Fruit fly (Drosophila melanogaster) whole organism, embryonic: Measurements from ENCODE around the gene Tcs4.

Experiments
- Abd-B ChIP-seq: fragments of 200-800 bp; sonication (Bioruptor generic); optimal IDR thresholded peaks from 2 replicates; lab custom pipeline; 2018; ENCODE audit warnings: missing biosample characterization, mild to moderate bottlenecking, missing genetic modification characterization, moderate library complexity
- Adf1 ChIP-seq: fragments of 200-800 bp; sonication (Bioruptor generic); IDR thresholded peaks from 2 replicates; pipeline ENCODE4 v1.3.6; 2022; ENCODE audit warnings: missing biosample characterization, missing genetic modification characterization
- Bteb2 ChIP-seq: fragments of 200-800 bp; sonication (Bioruptor generic); optimal IDR thresholded peaks from 2 replicates; lab custom pipeline; 2016; ENCODE audit warnings: missing biosample characterization, missing genetic modification characterization
- CG10209 ChIP-seq: fragments of 200-800 bp; sonication (Bioruptor generic); optimal IDR thresholded peaks from 3 replicates; lab custom pipeline; 2017; ENCODE audit warnings: missing biosample characterization, mild to moderate bottlenecking, missing genetic modification characterization, missing genetic modification reagents
- CG10267 ChIP-seq: fragments of 200-800 bp; sonication (Bioruptor generic); optimal IDR thresholded peaks from 2 replicates; lab custom pipeline; 2018; ENCODE audit warnings: missing biosample characterization, mild to moderate bottlenecking, missing genetic modification characterization, moderate library complexity
- CG12659 ChIP-seq: fragments of 200-800 bp; sonication (Bioruptor generic); optimal IDR thresholded peaks from 3 replicates; lab custom pipeline; 2017; ENCODE audit warnings: mild to moderate bottlenecking, missing biosample characterization, missing genetic modification reagents, missing genetic modification characterization
- CG15011 ChIP-seq: fragments of 200-800 bp; sonication (Bioruptor generic); optimal IDR thresholded peaks from 3 replicates; lab custom pipeline; 2018; ENCODE audit warnings: missing biosample characterization, mild to moderate bottlenecking, missing genetic modification characterization
- CG16815 ChIP-seq: fragments of 200-800 bp; sonication (Bioruptor generic); optimal IDR thresholded peaks from 3 replicates; lab custom pipeline; 2017; ENCODE audit warnings: missing biosample characterization, mild to moderate bottlenecking, missing genetic modification characterization
- CG33557 ChIP-seq: fragments of 200-800 bp; sonication (Bioruptor generic); optimal IDR thresholded peaks from 2 replicates; lab custom pipeline; 2019; ENCODE audit warnings: missing biosample characterization, mild to moderate bottlenecking, missing genetic modification characterization, moderate library complexity
- CG34376 ChIP-seq: fragments of 200-800 bp; sonication (Bioruptor generic); optimal IDR thresholded peaks from 2 replicates; lab custom pipeline; 2018; ENCODE audit warnings: missing biosample characterization, mild to moderate bottlenecking, missing genetic modification characterization
- CG4282 ChIP-seq: fragments of 200-800 bp; sonication (Bioruptor generic); optimal IDR thresholded peaks from 2 replicates; lab custom pipeline; 2016; ENCODE audit warnings: missing biosample characterization, missing genetic modification characterization
- CG4360 ChIP-seq: fragments of 200-800 bp; sonication (Bioruptor generic); IDR thresholded peaks from 2 replicates; pipeline ENCODE4 v1.3.6; 2022; ENCODE audit warnings: missing biosample characterization, missing genetic modification characterization
- CG6272 ChIP-seq: fragments of 200-800 bp; sonication (Bioruptor generic); IDR thresholded peaks from 2 replicates; pipeline ENCODE4 v1.3.6; 2022; ENCODE audit warnings: missing biosample characterization, missing genetic modification characterization
- CG6683 ChIP-seq: fragments of 200-800 bp; sonication (Bioruptor generic); optimal IDR thresholded peaks from 2 replicates; lab custom pipeline; 2017; ENCODE audit warnings: missing biosample characterization, mild to moderate bottlenecking, missing genetic modification characterization, missing genetic modification reagents
- CG7786 ChIP-seq: fragments of 200-800 bp; sonication (Bioruptor generic); optimal IDR thresholded peaks from 2 replicates; lab custom pipeline; 2016; ENCODE audit warnings: missing biosample characterization, missing genetic modification characterization
- CG8290 ChIP-seq, 3 experiments: fragments of 200-800 bp; sonication (Bioruptor generic); optimal IDR thresholded peaks; 2 replicates each; lab custom pipeline; 2016 to 2019; ENCODE audit warnings: missing biosample characterization in 3 of 3, missing genetic modification characterization in 3 of 3, mild to moderate bottlenecking in 2 of 3, moderate library complexity in 1 of 3
- CrebB ChIP-seq: fragments of 200-800 bp; sonication (Bioruptor generic); optimal IDR thresholded peaks from 3 replicates; lab custom pipeline; 2018; ENCODE audit warnings: missing biosample characterization, mild to moderate bottlenecking, missing genetic modification characterization
- Dbx ChIP-seq: fragments of 200-800 bp; sonication (Bioruptor generic); IDR thresholded peaks from 3 replicates; pipeline ENCODE4 v1.3.6; 2022; ENCODE audit warnings: missing biosample characterization, missing genetic modification characterization
- Ets65A ChIP-seq: fragments of 200-800 bp; sonication (Bioruptor generic); peaks from one replicate; lab custom pipeline; 2016; ENCODE audit warnings: missing biosample characterization, missing genetic modification characterization
- Hmr ChIP-seq: fragments of 200-800 bp; sonication (Bioruptor generic); optimal IDR thresholded peaks from 3 replicates; lab custom pipeline; 2017; ENCODE audit warnings: mild to moderate bottlenecking, missing biosample characterization, missing genetic modification reagents, missing genetic modification characterization
- Hsf ChIP-seq: fragments of 200-800 bp; sonication (Bioruptor generic); optimal IDR thresholded peaks from 3 replicates; lab custom pipeline; 2016; ENCODE audit warnings: missing biosample characterization, missing genetic modification characterization
- Meics ChIP-seq: fragments of 200-800 bp; sonication (Bioruptor generic); optimal IDR thresholded peaks from 2 replicates; lab custom pipeline; 2017; ENCODE audit warnings: missing biosample characterization, mild to moderate bottlenecking, missing genetic modification characterization
- NK7.1 ChIP-seq: fragments of 200-800 bp; sonication (Bioruptor generic); optimal IDR thresholded peaks from 3 replicates; lab custom pipeline; 2016; ENCODE audit warnings: missing biosample characterization, missing genetic modification characterization
- Oli ChIP-seq: fragments of 200-800 bp; sonication (Bioruptor generic); optimal IDR thresholded peaks from 2 replicates; lab custom pipeline; 2018; ENCODE audit warnings: missing biosample characterization, mild to moderate bottlenecking, missing genetic modification characterization, moderate library complexity
- Opbp ChIP-seq: fragments of 200-800 bp; sonication (Bioruptor generic); IDR thresholded peaks from 3 replicates; pipeline ENCODE4 v1.3.6; 2022; ENCODE audit warnings: missing biosample characterization, missing genetic modification characterization; ENCODE audit not compliant: partially characterized antibody
- Rx ChIP-seq: fragments of 200-800 bp; sonication (Bioruptor generic); IDR thresholded peaks from 2 replicates; pipeline ENCODE4 v1.3.6; 2022; ENCODE audit warnings: missing biosample characterization, missing genetic modification characterization
- abd-A ChIP-seq: fragments of 200-800 bp; sonication (Bioruptor generic); optimal IDR thresholded peaks from 3 replicates; lab custom pipeline; 2019; ENCODE audit warnings: missing biosample characterization, mild to moderate bottlenecking, missing genetic modification characterization, moderate library complexity
- az2 ChIP-seq: fragments of 200-800 bp; sonication (Bioruptor generic); optimal IDR thresholded peaks from 3 replicates; lab custom pipeline; 2016; ENCODE audit warnings: missing biosample characterization, missing genetic modification characterization
- bigmax ChIP-seq: fragments of 200-800 bp; sonication (Bioruptor generic); optimal IDR thresholded peaks from 2 replicates; lab custom pipeline; 2018; ENCODE audit warnings: missing biosample characterization, mild to moderate bottlenecking, missing genetic modification characterization
- corto ChIP-seq: fragments of 200-800 bp; sonication (Bioruptor generic); optimal IDR thresholded peaks from 2 replicates; lab custom pipeline; 2016; ENCODE audit warnings: missing biosample characterization, mild to moderate bottlenecking, missing genetic modification characterization, moderate library complexity
- crc ChIP-seq: fragments of 200-800 bp; sonication (Bioruptor generic); optimal IDR thresholded peaks from 2 replicates; lab custom pipeline; 2016; ENCODE audit warnings: missing biosample characterization, missing genetic modification characterization
- cwo ChIP-seq: fragments of 200-800 bp; sonication (Bioruptor generic); optimal IDR thresholded peaks from 3 replicates; lab custom pipeline; 2017; ENCODE audit warnings: missing biosample characterization, missing genetic modification characterization, mild to moderate bottlenecking, moderate library complexity, missing genetic modification reagents
- da ChIP-seq: fragments of 200-800 bp; sonication (Bioruptor generic); optimal IDR thresholded peaks from 2 replicates; lab custom pipeline; 2016; ENCODE audit warnings: missing biosample characterization, missing genetic modification characterization
- danr ChIP-seq: fragments of 200-800 bp; sonication (Bioruptor generic); IDR thresholded peaks from 2 replicates; pipeline ENCODE4 v1.3.6; 2022; ENCODE audit warnings: missing biosample characterization, missing genetic modification characterization
- dm ChIP-seq: fragments of 200-800 bp; sonication (Bioruptor generic); optimal IDR thresholded peaks from 3 replicates; lab custom pipeline; 2016; ENCODE audit warnings: missing biosample characterization, missing genetic modification characterization
- dysf ChIP-seq: fragments of 200-800 bp; sonication (Bioruptor generic); IDR thresholded peaks from 3 replicates; pipeline ENCODE4 v1.3.6; 2022; ENCODE audit warnings: missing biosample characterization, missing genetic modification characterization
- gsb-n ChIP-seq: fragments of 200-800 bp; sonication (Bioruptor generic); optimal IDR thresholded peaks from 3 replicates; lab custom pipeline; 2018; ENCODE audit warnings: missing biosample characterization, mild to moderate bottlenecking, missing genetic modification characterization
- hb ChIP-seq: fragments of 200-800 bp; sonication (Bioruptor generic); IDR thresholded peaks from 3 replicates; pipeline ENCODE4 v1.3.6; 2022; ENCODE audit warnings: missing biosample characterization, missing genetic modification characterization; ENCODE audit not compliant: partially characterized antibody
- kni ChIP-seq: fragments of 200-800 bp; sonication (Bioruptor generic); optimal IDR thresholded peaks from 3 replicates; lab custom pipeline; 2017; ENCODE audit warnings: mild to moderate bottlenecking, missing biosample characterization, missing genetic modification reagents, missing genetic modification characterization
- nmo ChIP-seq: fragments of 200-800 bp; sonication (Bioruptor generic); optimal IDR thresholded peaks from 2 replicates; lab custom pipeline; 2018; ENCODE audit warnings: missing biosample characterization, mild to moderate bottlenecking, missing genetic modification characterization, moderate library complexity
- peb ChIP-seq: fragments of 200-800 bp; sonication (Bioruptor generic); IDR thresholded peaks from 2 replicates; pipeline ENCODE4 v1.3.6; 2022; ENCODE audit warnings: missing biosample characterization, missing genetic modification characterization
- pnt ChIP-seq: fragments of 200-800 bp; sonication (Bioruptor generic); optimal IDR thresholded peaks from 3 replicates; lab custom pipeline; 2016; ENCODE audit warnings: missing biosample characterization, missing genetic modification characterization
- ro ChIP-seq: fragments of 200-800 bp; sonication (Bioruptor generic); IDR thresholded peaks from 2 replicates; pipeline ENCODE4 v1.3.6; 2022; ENCODE audit warnings: missing biosample characterization, missing genetic modification characterization
- sd ChIP-seq: fragments of 200-800 bp; sonication (Bioruptor generic); optimal IDR thresholded peaks from 3 replicates; lab custom pipeline; 2018; ENCODE audit warnings: missing biosample characterization, mild to moderate bottlenecking, missing genetic modification characterization, moderate library complexity
- sob ChIP-seq: fragments of 200-800 bp; sonication (Bioruptor generic); IDR thresholded peaks from 2 replicates; pipeline ENCODE4 v1.3.6; 2022; ENCODE audit warnings: missing biosample characterization, missing genetic modification characterization
- sr ChIP-seq: fragments of 200-800 bp; sonication (Bioruptor generic); IDR thresholded peaks from 3 replicates; pipeline ENCODE4 v1.3.6; 2022; ENCODE audit warnings: missing biosample characterization, missing genetic modification characterization
- sug ChIP-seq: fragments of 200-800 bp; optimal IDR thresholded peaks from 2 replicates; lab custom pipeline; 2019; ENCODE audit warnings: missing biosample characterization, mild to moderate bottlenecking, missing genetic modification characterization, moderate library complexity
- tgo ChIP-seq: fragments of 200-800 bp; sonication (Bioruptor generic); IDR thresholded peaks from 3 replicates; pipeline ENCODE4 v1.3.6; 2022; ENCODE audit warnings: missing biosample characterization, missing genetic modification characterization
- tna ChIP-seq: fragments of 200-800 bp; sonication (Bioruptor generic); IDR thresholded peaks from 2 replicates; pipeline ENCODE4 v1.3.6; 2022; ENCODE audit warnings: missing biosample characterization, missing genetic modification characterization; ENCODE audit not compliant: partially characterized antibody
- vvl ChIP-seq: fragments of 200-800 bp; sonication (Bioruptor generic); IDR thresholded peaks from 2 replicates; pipeline ENCODE4 v1.3.6; 2022; ENCODE audit warnings: missing biosample characterization, missing genetic modification characterization

The Tcs4 gene

DNA sequence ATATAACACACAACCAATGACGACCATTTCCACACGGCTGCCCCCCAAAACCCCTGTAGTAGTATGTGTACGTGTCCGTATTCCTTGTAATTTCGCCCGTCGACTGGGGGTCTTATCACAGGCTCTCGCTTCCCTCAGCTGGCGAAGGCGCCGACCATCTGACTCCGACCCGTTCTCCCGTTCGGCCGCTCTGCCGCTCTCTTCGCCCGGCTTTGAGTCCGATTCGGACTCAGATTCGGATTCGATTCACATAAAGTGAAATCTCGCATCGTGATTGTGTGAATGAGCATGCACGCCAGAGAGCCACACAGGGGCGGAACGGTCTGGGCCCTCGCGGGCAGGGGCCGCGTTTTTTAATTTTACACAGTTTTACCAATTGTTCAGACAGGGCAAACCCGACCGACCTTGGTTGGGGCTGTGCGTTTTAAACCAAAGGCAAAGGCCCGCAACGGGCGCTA, 35.8 kb downstream of the Tcs4 start (continued):
- TF ChIP-seq Dbx (GFP tag; lab: Robert Waterston, UW) (peak; percentile 64), Ets65A (GFP tag; lab: Kevin White, UChicago) (peak; percentile 87), gsb-n (tag; lab: Kevin White, UChicago) (no peak), dysf (GFP tag; lab: Robert Waterston, UW) (peak; percentile 74), tna (GFP tag; lab: Robert Waterston, UW) (peak; percentile 43; the same call in 1 of the 2 replicates), bigmax (GFP tag; lab: Kevin White, UChicago) (no peak), Adf1 (GFP tag; lab: Robert Waterston, UW) (peak; percentile 67), vvl (peak; percentile 59; the same call in 1 of the 2 replicates), CrebB (tag; lab: Kevin White, UChicago) (no peak), dm (GFP tag; lab: Kevin White, UChicago) (no peak), peb (GFP tag; lab: Robert Waterston, UW) (peak; percentile 37; the same call in 1 of the 2 replicates), Rx (peak; percentile 52), CG16815 (GFP tag; lab: Kevin White, UChicago) (peak; percentile 4), CG8290 (GFP tag; optimal IDR thresholded peaks at IDR 0.05; lab: Kevin White, UChicago) (peak; percentile 25), CG8290 (tag; optimal IDR thresholded peaks at IDR 0.05; lab: Kevin White, UChicago) (peak in 1 of 2 experiments; percentile 44), kni (GFP tag; lab: Kevin White, UChicago) (peak; percentile 38), Hmr (GFP tag; lab: Kevin White, UChicago) (no peak), cwo (GFP tag; lab: Kevin White, UChicago) (no peak), Hsf (GFP tag; lab: Kevin White, UChicago) (peak; percentile 22), Meics (GFP tag; lab: Kevin White, UChicago) (peak; percentile 24), CG6683 (GFP tag; lab: Kevin White, UChicago) (no peak), tgo (GFP tag; lab: Robert Waterston, UW) (peak; percentile 64), Opbp (GFP tag; lab: Robert Waterston, UW) (peak; percentile 81), NK7.1 (GFP tag; lab: Kevin White, UChicago) (no peak), CG4360 (GFP tag; lab: Robert Waterston, UW) (0 out of 2 replicates have a peak, but pooled peaks have one; percentile 10), Oli (tag; lab: Kevin White, UChicago) (no peak), pnt (GFP tag; lab: Kevin White, UChicago) (peak; percentile 30), hb (GFP tag; lab: Robert Waterston, UW) (no peak), CG33557 (no peak), danr (GFP tag; lab: Robert Waterston, UW) (no peak), CG15011 (GFP tag; lab: Kevin White, UChicago) (no peak), CG10209 (GFP tag; lab: Kevin White, UChicago) (no peak), sd (tag; lab: Kevin White, UChicago) (no peak), CG6272 (GFP tag; lab: Robert Waterston, UW) (peak; percentile 71), Abd-B (no peak), nmo (GFP tag; lab: Kevin White, UChicago) (peak; percentile 5), sr (GFP tag; lab: Robert Waterston, UW) (no peak), sug (tag; lab: Kevin White, UChicago) (peak; percentile 86), crc (GFP tag; lab: Kevin White, UChicago) (no peak), CG4282 (GFP tag; lab: Kevin White, UChicago) (no peak), az2 (GFP tag; lab: Kevin White, UChicago) (peak; percentile 7), CG10267 (tag; lab: Kevin White, UChicago) (no peak), CG12659 (peak; percentile 3), corto (no peak), sob (GFP tag; lab: Robert Waterston, UW) (peak; percentile 75), CG7786 (GFP tag; lab: Kevin White, UChicago) (peak; percentile 53), abd-A (tag; lab: Kevin White, UChicago) (no peak), Bteb2 (GFP tag; lab: Kevin White, UChicago) (no peak), ro (0 out of 2 replicates have a peak, but pooled peaks have one; percentile 25), CG34376 (GFP tag; lab: Kevin White, UChicago) (peak; percentile 19), da (GFP tag; lab: Kevin White, UChicago) (no peak)
